Worm (Caenorhabditis elegans): ENCODE results near the gene best-16.

DNA sequence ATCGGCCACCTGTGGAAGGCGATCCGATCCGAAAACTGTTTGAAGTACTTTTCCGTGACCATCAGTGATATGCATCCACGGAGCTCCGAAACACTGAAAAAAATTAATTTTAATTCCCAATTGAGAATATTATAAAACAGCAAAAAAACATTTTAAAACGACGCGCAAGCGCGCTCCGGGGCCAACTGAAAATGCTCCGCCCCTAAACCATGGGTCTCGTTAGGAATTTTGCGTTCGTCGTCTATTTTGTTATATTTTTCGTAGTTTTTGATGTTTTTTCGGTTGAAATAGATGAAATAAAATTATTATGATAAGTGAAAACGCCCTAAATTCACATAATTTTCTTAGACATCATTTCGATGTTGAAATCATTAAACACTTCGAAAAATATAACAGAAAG, 44.9 kb upstream of the best-16 start:
- TF ChIP-seq T22C8.4 (GFP tag; IDR thresholded peaks at IDR 0.05) (no peak), med-1 (GFP tag; optimal IDR thresholded peaks at IDR 0.05; ENCODE audit: insufficient read depth) (no peak), cog-1 (tag; optimal IDR thresholded peaks at IDR 0.05) (no peak), klf-2 (GFP tag; conservative IDR thresholded peaks at IDR 0.05) (no peak), ref-1 (GFP tag; conservative IDR thresholded peaks at IDR 0.05) (no peak), flt-1 (GFP tag; IDR thresholded peaks at IDR 0.05) (no peak), tab-1 (GFP tag; IDR thresholded peaks at IDR 0.05) (no peak), ztf-29 (GFP tag; IDR thresholded peaks at IDR 0.05) (no peak)
